Fruit fly (Drosophila melanogaster) whole organism, embryonic: ENCODE results near the gene Teh2.

Source experiments
- Antp ChIP-seq: fragments of 200-800 bp; sonication (Bioruptor generic); optimal IDR thresholded peaks from 3 replicates; lab custom pipeline; 2016; ENCODE audit warnings: missing biosample characterization, missing genetic modification characterization
- CG10959 ChIP-seq: fragments of 200-800 bp; sonication (Bioruptor generic); IDR thresholded peaks from 2 replicates; pipeline ENCODE4 v1.3.6; 2022; ENCODE audit warnings: missing biosample characterization, missing genetic modification characterization
- CG10979 ChIP-seq: fragments of 200-800 bp; sonication (Bioruptor generic); optimal IDR thresholded peaks from 2 replicates; lab custom pipeline; 2018; ENCODE audit warnings: missing biosample characterization, mild to moderate bottlenecking, missing genetic modification characterization, moderate library complexity
- CG11696 ChIP-seq: fragments of 200-800 bp; sonication (Bioruptor generic); IDR thresholded peaks from 2 replicates; pipeline ENCODE4 v1.3.6; 2022; ENCODE audit warnings: missing biosample characterization, missing genetic modification characterization
- CG12155 ChIP-seq: fragments of 200-800 bp; sonication (Bioruptor generic); optimal IDR thresholded peaks from 3 replicates; lab custom pipeline; 2016; ENCODE audit warnings: missing biosample characterization, missing genetic modification characterization
- CG12219 ChIP-seq: fragments of 200-800 bp; sonication (Bioruptor generic); optimal IDR thresholded peaks from 3 replicates; lab custom pipeline; 2018; ENCODE audit warnings: missing biosample characterization, mild to moderate bottlenecking, missing genetic modification characterization
- CG12236 ChIP-seq: fragments of 200-800 bp; sonication (Bioruptor generic); optimal IDR thresholded peaks from 2 replicates; lab custom pipeline; 2016; ENCODE audit warnings: missing biosample characterization, missing genetic modification characterization
- CG17802 ChIP-seq: fragments of 200-800 bp; sonication (Bioruptor generic); optimal IDR thresholded peaks from 2 replicates; lab custom pipeline; 2018; ENCODE audit warnings: missing biosample characterization, mild to moderate bottlenecking, missing genetic modification characterization, moderate library complexity
- CG30431 ChIP-seq: fragments of 200-800 bp; sonication (Bioruptor generic); optimal IDR thresholded peaks from 2 replicates; lab custom pipeline; 2017; ENCODE audit warnings: missing biosample characterization, missing genetic modification characterization
- CG31388 ChIP-seq: fragments of 200-800 bp; sonication (Bioruptor generic); optimal IDR thresholded peaks from 2 replicates; lab custom pipeline; 2016; ENCODE audit warnings: missing biosample characterization, missing genetic modification characterization
- CG32767 ChIP-seq: fragments of 200-800 bp; sonication (Bioruptor generic); IDR thresholded peaks from 2 replicates; pipeline ENCODE4 v1.3.6; 2022; ENCODE audit warnings: missing biosample characterization, missing genetic modification characterization
- CG34376 ChIP-seq: fragments of 200-800 bp; sonication (Bioruptor generic); optimal IDR thresholded peaks from 2 replicates; lab custom pipeline; 2018; ENCODE audit warnings: missing biosample characterization, mild to moderate bottlenecking, missing genetic modification characterization
- CG4282 ChIP-seq: fragments of 200-800 bp; sonication (Bioruptor generic); optimal IDR thresholded peaks from 2 replicates; lab custom pipeline; 2016; ENCODE audit warnings: missing biosample characterization, missing genetic modification characterization
- CG8281 ChIP-seq: fragments of 200-800 bp; sonication (Bioruptor generic); optimal IDR thresholded peaks from 2 replicates; lab custom pipeline; 2018; ENCODE audit warnings: missing biosample characterization, mild to moderate bottlenecking, missing genetic modification characterization, moderate library complexity
- CG8388 ChIP-seq: fragments of 200-800 bp; sonication (Bioruptor generic); optimal IDR thresholded peaks from 2 replicates; lab custom pipeline; 2019; ENCODE audit warnings: missing biosample characterization, mild to moderate bottlenecking, missing genetic modification characterization, moderate library complexity
- CG8478 ChIP-seq: fragments of >200 bp; optimal IDR thresholded peaks from 2 replicates; lab custom pipeline; 2018
- CG8944 ChIP-seq: fragments of 200-800 bp; sonication (Bioruptor generic); optimal IDR thresholded peaks from 3 replicates; lab custom pipeline; 2016; ENCODE audit warnings: missing biosample characterization, missing genetic modification characterization
- Elba2 ChIP-seq: fragments of 200-800 bp; sonication (Bioruptor generic); optimal IDR thresholded peaks from 3 replicates; lab custom pipeline; 2016; ENCODE audit warnings: missing biosample characterization, missing genetic modification characterization
- Ets65A ChIP-seq: fragments of 200-800 bp; sonication (Bioruptor generic); peaks from one replicate; lab custom pipeline; 2016; ENCODE audit warnings: missing biosample characterization, missing genetic modification characterization
- HLHmδ ChIP-seq: fragments of 200-800 bp; sonication (Bioruptor generic); optimal IDR thresholded peaks from 2 replicates; lab custom pipeline; 2018; ENCODE audit warnings: missing biosample characterization, mild to moderate bottlenecking, missing genetic modification characterization, moderate library complexity
- Hand ChIP-seq: fragments of 200-800 bp; sonication (Bioruptor generic); optimal IDR thresholded peaks from 2 replicates; lab custom pipeline; 2017; ENCODE audit warnings: mild to moderate bottlenecking, missing biosample characterization, missing genetic modification reagents, missing genetic modification characterization
- Hr3 ChIP-seq: fragments of 200-800 bp; sonication (Bioruptor generic); optimal IDR thresholded peaks from 3 replicates; lab custom pipeline; 2016; ENCODE audit warnings: missing biosample characterization, missing genetic modification characterization
- Hr39 ChIP-seq: fragments of >200 bp; optimal IDR thresholded peaks from 2 replicates; lab custom pipeline; 2017
- Hr51 ChIP-seq, 2 experiments: fragments of 200-800 bp; sonication (Bioruptor generic); optimal IDR thresholded peaks; 2 replicates in 1 of 2; 3 replicates in 1 of 2; lab custom pipeline; 2016 to 2018; ENCODE audit warnings: missing biosample characterization in 2 of 2, missing genetic modification characterization in 2 of 2, mild to moderate bottlenecking in 1 of 2, moderate library complexity in 1 of 2
- Meics ChIP-seq: fragments of 200-800 bp; sonication (Bioruptor generic); optimal IDR thresholded peaks from 2 replicates; lab custom pipeline; 2017; ENCODE audit warnings: missing biosample characterization, mild to moderate bottlenecking, missing genetic modification characterization
- Rx ChIP-seq: fragments of 200-800 bp; sonication (Bioruptor generic); IDR thresholded peaks from 2 replicates; pipeline ENCODE4 v1.3.6; 2022; ENCODE audit warnings: missing biosample characterization, missing genetic modification characterization
- Sox102F ChIP-seq: fragments of 200-800 bp; sonication (Bioruptor generic); optimal IDR thresholded peaks from 2 replicates; lab custom pipeline; 2018; ENCODE audit warnings: missing biosample characterization, mild to moderate bottlenecking, missing genetic modification characterization, moderate library complexity
- Tbp ChIP-seq: fragments of >200 bp; optimal IDR thresholded peaks from 2 replicates; lab custom pipeline; 2018; ENCODE audit warnings: missing biosample characterization, missing genetic modification characterization
- YL-1 ChIP-seq: fragments of 200-800 bp; sonication (Bioruptor generic); optimal IDR thresholded peaks from 3 replicates; lab custom pipeline; 2017; ENCODE audit warnings: missing biosample characterization, mild to moderate bottlenecking, missing genetic modification characterization
- aop ChIP-seq: fragments of 200-800 bp; sonication (Bioruptor generic); IDR thresholded peaks from 2 replicates; pipeline ENCODE4 v1.3.6; 2022; ENCODE audit warnings: missing biosample characterization, missing genetic modification characterization
- ato ChIP-seq: fragments of 200-800 bp; sonication (Bioruptor generic); IDR thresholded peaks from 2 replicates; pipeline ENCODE4 v1.3.6; 2022; ENCODE audit warnings: missing biosample characterization, missing genetic modification characterization; ENCODE audit not compliant: partially characterized antibody
- az2 ChIP-seq: fragments of 200-800 bp; sonication (Bioruptor generic); optimal IDR thresholded peaks from 3 replicates; lab custom pipeline; 2016; ENCODE audit warnings: missing biosample characterization, missing genetic modification characterization
- bcd ChIP-seq: fragments of 200-800 bp; sonication (Bioruptor generic); optimal IDR thresholded peaks from 2 replicates; lab custom pipeline; 2017; ENCODE audit warnings: missing biosample characterization, mild to moderate bottlenecking, missing genetic modification characterization
- bowl ChIP-seq: fragments of 200-800 bp; sonication (Bioruptor generic); IDR thresholded peaks from 2 replicates; pipeline ENCODE4 v1.3.6; 2022; ENCODE audit warnings: missing biosample characterization, missing genetic modification characterization
- chinmo ChIP-seq: fragments of 200-800 bp; sonication (Bioruptor generic); IDR thresholded peaks from 4 replicates; pipeline ENCODE4 v1.3.6; 2022; ENCODE audit warnings: missing biosample characterization, missing genetic modification characterization; ENCODE audit not compliant: partially characterized antibody
- fd96Cb ChIP-seq: fragments of 200-800 bp; sonication (Bioruptor generic); optimal IDR thresholded peaks from 2 replicates; lab custom pipeline; 2018; ENCODE audit warnings: missing biosample characterization, mild to moderate bottlenecking, missing genetic modification characterization, moderate library complexity
- gce ChIP-seq: fragments of 200-800 bp; sonication (Bioruptor generic); IDR thresholded peaks from 3 replicates; pipeline ENCODE4 v1.3.6; 2022; ENCODE audit warnings: missing biosample characterization, missing genetic modification characterization
- gem ChIP-seq: fragments of 200-800 bp; sonication (Bioruptor generic); optimal IDR thresholded peaks from 2 replicates; lab custom pipeline; 2019; ENCODE audit warnings: missing biosample characterization, mild to moderate bottlenecking, missing genetic modification characterization, moderate library complexity
- hbn ChIP-seq: fragments of 200-800 bp; sonication (Bioruptor generic); IDR thresholded peaks from 2 replicates; pipeline ENCODE4 v1.3.6; 2022; ENCODE audit warnings: missing biosample characterization, missing genetic modification characterization; ENCODE audit not compliant: partially characterized antibody
- luna ChIP-seq: fragments of 200-800 bp; sonication (Bioruptor generic); optimal IDR thresholded peaks from 2 replicates; lab custom pipeline; 2016; ENCODE audit warnings: missing biosample characterization, missing genetic modification characterization
- mld ChIP-seq: fragments of 200-800 bp; sonication (Bioruptor generic); IDR thresholded peaks from 3 replicates; pipeline ENCODE4 v1.3.6; 2022; ENCODE audit warnings: missing biosample characterization, missing genetic modification characterization; ENCODE audit not compliant: partially characterized antibody
- pum ChIP-seq: fragments of 200-800 bp; sonication (Bioruptor generic); optimal IDR thresholded peaks from 2 replicates; lab custom pipeline; 2016; ENCODE audit warnings: missing biosample characterization, missing genetic modification characterization
- ranshi ChIP-seq: fragments of 200-800 bp; sonication (Bioruptor generic); IDR thresholded peaks from 2 replicates; pipeline ENCODE4 v1.3.6; 2022; ENCODE audit warnings: missing biosample characterization, missing genetic modification characterization
- run ChIP-seq: fragments of 200-800 bp; sonication (Bioruptor generic); optimal IDR thresholded peaks from 3 replicates; lab custom pipeline; 2018; ENCODE audit warnings: missing biosample characterization, mild to moderate bottlenecking, missing genetic modification characterization
- salm ChIP-seq: fragments of 200-800 bp; sonication (Bioruptor generic); optimal IDR thresholded peaks from 2 replicates; lab custom pipeline; 2018; ENCODE audit warnings: missing biosample characterization, mild to moderate bottlenecking, missing genetic modification characterization

Gene Teh2

dm6 chr3L:4145229-4145628 is 42.6 kb downstream of the Teh2 start:
- TF ChIP-seq CG8388 (GFP tag; lab: Kevin White, UChicago) = no peak
- 0 out of 4 replicates have a peak, but pooled peaks have one; percentile 24 for TF ChIP-seq chinmo (GFP tag; lab: Robert Waterston, UW)
- no peak for TF ChIP-seq Meics
- TF ChIP-seq Sox102F (GFP tag; lab: Kevin White, UChicago) = no peak
- TF ChIP-seq CG12219 (GFP tag; lab: Kevin White, UChicago) = no peak

dm6 chr3L:4142064-4142463 is 45.8 kb downstream of the Teh2 start, which contains the start of gene CG32260:
TSS of gene CG32260 (plus strand) at chr3L:4142364.
- TF ChIP-seq CG8478 (lab: Kevin White, UChicago) (no peak), Ets65A (GFP tag; lab: Kevin White, UChicago) (peak; percentile 60)

- TF ChIP-seq CG10979 (tag; lab: Kevin White, UChicago) (no peak), CG8944 (GFP tag; lab: Kevin White, UChicago) (no peak), CG34376 (GFP tag; lab: Kevin White, UChicago) (no peak)
These were observed 46.7 kb downstream of the Teh2 start, which contains the start of gene Akh for dm6 chr3L:4141167-4141566. TSS of gene Akh (plus strand) at chr3L:4141467.

- TF ChIP-seq Hr51 (GFP tag; optimal IDR thresholded peaks at IDR 0.05; lab: Kevin White, UChicago) (peak in 1 of 2 experiments; percentile 39), run (tag; lab: Kevin White, UChicago) (peak; percentile 13), mld (peak; percentile 52; the same call in 1 of the 3 replicates), CG10959 (no peak), gce (GFP tag; lab: Robert Waterston, UW) (no peak; the same call in 2 of the 3 replicates), salm (tag; lab: Kevin White, UChicago) (no peak), hbn (GFP tag; lab: Robert Waterston, UW) (peak; percentile 73), bowl (GFP tag; lab: Robert Waterston, UW) (no peak), CG12236 (no peak), CG4282 (no peak), CG8281 (tag; lab: Kevin White, UChicago) (no peak), CG32767 (GFP tag; lab: Robert Waterston, UW) (peak; percentile 56; the same call in 1 of the 2 replicates), gem (no peak), ato (GFP tag; lab: Robert Waterston, UW) (peak; percentile 66), ranshi (GFP tag; lab: Robert Waterston, UW) (no peak), CG30431 (no peak), bcd (GFP tag; lab: Kevin White, UChicago) (no peak), Tbp (GFP tag; lab: Kevin White, UChicago) (no peak), pum (no peak), CG12155 (GFP tag; lab: Kevin White, UChicago) (peak; percentile 12), CG31388 (GFP tag; lab: Kevin White, UChicago) (no peak), HLHmδ (GFP tag; lab: Kevin White, UChicago) (no peak), fd96Cb (tag; lab: Kevin White, UChicago) (no peak), luna (peak; percentile 32), Antp (GFP tag; lab: Kevin White, UChicago) (no peak), Rx (GFP tag; lab: Robert Waterston, UW) (no peak), Hr3 (GFP tag; lab: Kevin White, UChicago) (no peak), aop (GFP tag; lab: Robert Waterston, UW) (no peak), Elba2 (no peak), CG8388 (GFP tag; lab: Kevin White, UChicago) (no peak), CG11696 (GFP tag; lab: Robert Waterston, UW) (no peak), Hand (no peak), YL-1 (GFP tag; lab: Kevin White, UChicago) (peak; percentile 99), CG17802 (tag; lab: Kevin White, UChicago) (no peak), Hr39 (no peak), az2 (GFP tag; lab: Kevin White, UChicago) (no peak)
These were observed 48.9 kb downstream of the Teh2 start, which contains the start of the genes Rop and Ras64B for dm6 chr3L:4138804-4139521. TSS of gene Rop (minus strand) at chr3L:4138996. TSS of gene Ras64B (plus strand) at chr3L:4139076.
